Worm (Caenorhabditis elegans): ENCODE data around the gene F58F12.1.

The F58F12.1 gene

ce11 chrII:6374646-6375045, 8.8 kb upstream of the F58F12.1 start (continued):
- TF ChIP-seq lsy-2 (tag; optimal IDR thresholded peaks at IDR 0.05) (no peak), daf-19 (GFP tag; conservative IDR thresholded peaks at IDR 0.05) (no peak), ztf-7 (tag; optimal IDR thresholded peaks at IDR 0.05) (no peak), nhr-237 (tag; optimal IDR thresholded peaks at IDR 0.05) (no peak)

ce11 chrII:6376693-6377092, 6.8 kb upstream of the F58F12.1 start:
- TF ChIP-seq sdz-12 (GFP tag; optimal IDR thresholded peaks at IDR 0.05) (no peak), aha-1 (tag) (peak; percentile 93)

ce11 chrII:6377381-6377948, 6.0 kb upstream of the F58F12.1 start:
- no peak for TF ChIP-seq Y75B8A.6 (GFP tag; IDR thresholded peaks at IDR 0.05)
- no peak for TF ChIP-seq ceh-82 (tag; optimal IDR thresholded peaks at IDR 0.05)
- TF ChIP-seq mxl-3 (GFP tag; optimal IDR thresholded peaks at IDR 0.05): no peak
- TF ChIP-seq nhr-11 (tag; optimal IDR thresholded peaks at IDR 0.05): no peak
- TF ChIP-seq hlh-30 (tag; optimal IDR thresholded peaks at IDR 0.05; ENCODE audit: insufficient read depth): peak; percentile 49
- no peak for TF ChIP-seq F44E2.7 (GFP tag; IDR thresholded peaks at IDR 0.05)
- TF ChIP-seq php-3 (GFP tag; IDR thresholded peaks at IDR 0.05): no peak
- no peak for TF ChIP-seq ZK337.2 (GFP tag; IDR thresholded peaks at IDR 0.05)
- TF ChIP-seq pqm-1 (tag; optimal IDR thresholded peaks at IDR 0.05): peak; percentile 71
- no peak for TF ChIP-seq daf-16 (GFP tag; optimal IDR thresholded peaks at IDR 0.05)
- peak; percentile 53 for TF ChIP-seq daf-16 (tag; optimal IDR thresholded peaks at IDR 0.05)
- no peak for TF ChIP-seq lir-3 (tag; optimal IDR thresholded peaks at IDR 0.05)
- TF ChIP-seq hmg-1.1 (GFP tag; IDR thresholded peaks at IDR 0.05): no peak
- TF ChIP-seq nhr-48 (tag; optimal IDR thresholded peaks at IDR 0.05): no peak
- TF ChIP-seq daf-12 (tag; optimal IDR thresholded peaks at IDR 0.05): no peak
- TF ChIP-seq unc-62 (GFP tag; optimal IDR thresholded peaks at IDR 0.05 in 1 of 2): peak in 1 of 2 experiments; percentile 69
- TF ChIP-seq unc-62 (tag; optimal IDR thresholded peaks at IDR 0.05): no peak
- TF ChIP-seq ctbp-1 (GFP tag; IDR thresholded peaks at IDR 0.05): no peak
- TF ChIP-seq F26F4.8 (GFP tag; conservative IDR thresholded peaks at IDR 0.05): no peak
- TF ChIP-seq aly-2 (tag; optimal IDR thresholded peaks at IDR 0.05): no peak
- TF ChIP-seq F37D6.2 (tag; optimal IDR thresholded peaks at IDR 0.05): no peak
- TF ChIP-seq dmd-6 (GFP tag; IDR thresholded peaks at IDR 0.05): peak; percentile 70
- peak; percentile 74 for TF ChIP-seq nhr-28 (tag; optimal IDR thresholded peaks at IDR 0.05)
- peak; percentile 52 for TF ChIP-seq dve-1 (tag; optimal IDR thresholded peaks at IDR 0.05; ENCODE audit: insufficient read depth)
- no peak for TF ChIP-seq ceh-44 (GFP tag; IDR thresholded peaks at IDR 0.05)
- TF ChIP-seq mep-1 (tag; optimal IDR thresholded peaks at IDR 0.05): peak; percentile 13
- TF ChIP-seq nhr-77 (tag; optimal IDR thresholded peaks at IDR 0.05): peak; percentile 44
- TF ChIP-seq ama-1 (optimal IDR thresholded peaks at IDR 0.05): no peak
- no peak for TF ChIP-seq spr-1 (tag; optimal IDR thresholded peaks at IDR 0.05)
- TF ChIP-seq hlh-11 (tag; optimal IDR thresholded peaks at IDR 0.05): peak; percentile 43
- no peak for TF ChIP-seq nhr-237 (tag; optimal IDR thresholded peaks at IDR 0.05)
- no peak for TF ChIP-seq lim-7 (GFP tag; IDR thresholded peaks at IDR 0.05)
- TF ChIP-seq zip-2 (tag; optimal IDR thresholded peaks at IDR 0.05): no peak
- no peak for TF ChIP-seq vab-7 (GFP tag; IDR thresholded peaks at IDR 0.05)
- TF ChIP-seq ceh-32 (tag; optimal IDR thresholded peaks at IDR 0.05; ENCODE audit: poor library complexity): no peak

All from whole organism, L4 larva.